Fruit fly (Drosophila melanogaster) whole organism, wandering third instar larva: Measurements from ENCODE around the gene CCT1.

Experiments used
- Abd-B ChIP-seq: fragments of >200 bp; optimal IDR thresholded peaks from 2 replicates; lab custom pipeline; 2017; ENCODE audit warnings: missing biosample characterization, missing genetic modification characterization
- CG32264 ChIP-seq: fragments of 200-800 bp; sonication (Bioruptor generic); optimal IDR thresholded peaks from 2 replicates; lab custom pipeline; 2016; ENCODE audit warnings: missing biosample characterization, missing genetic modification characterization
- CG9705 ChIP-seq: fragments of 200-800 bp; sonication (Bioruptor generic); optimal IDR thresholded peaks from 2 replicates; lab custom pipeline; 2018; ENCODE audit warnings: missing biosample characterization, mild to moderate bottlenecking, missing genetic modification characterization
- CrebA ChIP-seq: fragments of 200-800 bp; sonication (Bioruptor generic); optimal IDR thresholded peaks from 2 replicates; lab custom pipeline; 2016; ENCODE audit warnings: missing biosample characterization, mild to moderate bottlenecking, missing genetic modification characterization, borderline replicate concordance
- Dfd ChIP-seq: fragments of >200 bp; optimal IDR thresholded peaks from 2 replicates; lab custom pipeline; 2017; ENCODE audit warnings: missing biosample characterization, missing genetic modification characterization
- Dif ChIP-seq: fragments of 200-275, 200-300 bp; sonication (Bioruptor generic); optimal IDR thresholded peaks from 2 replicates; lab custom pipeline; 2018; ENCODE audit warnings: missing biosample characterization, missing genetic modification characterization; ENCODE audit not compliant: partially characterized antibody
- GATAd ChIP-seq: sonication (Bioruptor generic); optimal IDR thresholded peaks from 2 replicates; lab custom pipeline; 2016; ENCODE audit warnings: missing biosample characterization, missing genetic modification characterization
- HLH106 ChIP-seq: fragments of 200-800 bp; optimal IDR thresholded peaks from 3 replicates; lab custom pipeline; 2019; ENCODE audit warnings: missing biosample characterization, mild to moderate bottlenecking, missing genetic modification characterization, moderate library complexity
- Hnf4 ChIP-seq: fragments of 200-800 bp; sonication (Bioruptor generic); optimal IDR thresholded peaks from 2 replicates; lab custom pipeline; 2016; ENCODE audit warnings: missing biosample characterization, mild to moderate bottlenecking, missing genetic modification characterization
- Hr78 ChIP-seq: fragments of >200 bp; optimal IDR thresholded peaks from 2 replicates; lab custom pipeline; 2017; ENCODE audit warnings: missing biosample characterization, missing genetic modification characterization
- Hr83 ChIP-seq: fragments of 200-300 bp; sonication (Bioruptor generic); optimal IDR thresholded peaks from 2 replicates; lab custom pipeline; 2016; ENCODE audit warnings: missing biosample characterization, mild to moderate bottlenecking, missing genetic modification characterization, moderate library complexity; ENCODE audit not compliant: poor library complexity, severe bottlenecking
- Jra ChIP-seq: sonication (Bioruptor generic); optimal IDR thresholded peaks from 2 replicates; lab custom pipeline; 2016; ENCODE audit warnings: missing biosample characterization, missing genetic modification characterization
- Mio ChIP-seq: sonication (Bioruptor generic); optimal IDR thresholded peaks from 2 replicates; lab custom pipeline; 2016; ENCODE audit warnings: missing biosample characterization, missing genetic modification characterization
- Myc ChIP-seq: fragments of >200 bp; optimal IDR thresholded peaks from 2 replicates; lab custom pipeline; 2017
- N ChIP-seq: fragments of >200 bp; optimal IDR thresholded peaks from 2 replicates; lab custom pipeline; 2018; ENCODE audit warnings: missing biosample characterization, missing external identifiers, missing genetic modification characterization
- OdsH ChIP-seq: fragments of 200-800 bp; sonication (Bioruptor generic); optimal IDR thresholded peaks from 2 replicates; lab custom pipeline; 2016; ENCODE audit warnings: missing biosample characterization, mild to moderate bottlenecking, missing genetic modification characterization
- Sp1 ChIP-seq: fragments of 200-800 bp; sonication (Bioruptor generic); optimal IDR thresholded peaks from 3 replicates; lab custom pipeline; 2019; ENCODE audit warnings: missing biosample characterization, mild to moderate bottlenecking, missing genetic modification characterization, moderate library complexity
- Vsx2 ChIP-seq: fragments of 200-300, 225-300 bp; sonication (Bioruptor generic); optimal IDR thresholded peaks from 2 replicates; lab custom pipeline; 2018; ENCODE audit warnings: missing biosample characterization, missing genetic modification characterization; ENCODE audit not compliant: partially characterized antibody
- br ChIP-seq: fragments of 200-800 bp; sonication (Bioruptor generic); optimal IDR thresholded peaks from 2 replicates; lab custom pipeline; 2016; ENCODE audit warnings: missing biosample characterization, missing genetic modification characterization
- brk ChIP-seq: fragments of 200-800 bp; sonication (Bioruptor generic); optimal IDR thresholded peaks from 2 replicates; lab custom pipeline; 2016; ENCODE audit warnings: missing biosample characterization, mild to moderate bottlenecking, missing genetic modification characterization
- dl ChIP-seq, 2 experiments: fragments of 175-275, 200-275 bp in 1 of 2; fragments of 200-275 bp in 1 of 2; sonication (Bioruptor generic); optimal IDR thresholded peaks; lab custom pipeline; 2018; ENCODE audit warnings: mild to moderate bottlenecking in 2 of 2, missing biosample characterization in 2 of 2, missing genetic modification characterization in 2 of 2, moderate library complexity in 2 of 2; ENCODE audit not compliant: partially characterized antibody in 2 of 2, insufficient read depth in 1 of 2
- dmrt93B ChIP-seq: fragments of 200-800 bp; sonication (Bioruptor generic); optimal IDR thresholded peaks from 2 replicates; lab custom pipeline; 2018; ENCODE audit warnings: missing biosample characterization, mild to moderate bottlenecking, missing genetic modification characterization
- ey ChIP-seq: fragments of 200-800 bp; sonication (Bioruptor generic); optimal IDR thresholded peaks from 2 replicates; lab custom pipeline; 2016; ENCODE audit warnings: missing biosample characterization, missing genetic modification characterization
- foxo ChIP-seq, 2 experiments: fragments of 200-800 bp; sonication (Bioruptor generic); optimal IDR thresholded peaks; 2 replicates in 1 of 2; 3 replicates in 1 of 2; lab custom pipeline; 2016 to 2017; ENCODE audit warnings: missing biosample characterization in 2 of 2, missing genetic modification characterization in 2 of 2
- fru ChIP-seq: fragments of 200-800 bp; sonication (Bioruptor generic); optimal IDR thresholded peaks from 3 replicates; lab custom pipeline; 2016; ENCODE audit warnings: missing biosample characterization, mild to moderate bottlenecking, missing genetic modification characterization
- h ChIP-seq: fragments of 200-800 bp; sonication (Bioruptor generic); optimal IDR thresholded peaks from 3 replicates; lab custom pipeline; 2016; ENCODE audit warnings: missing biosample characterization, mild to moderate bottlenecking, missing genetic modification characterization
- jim ChIP-seq: fragments of 175-275, 200-325 bp; sonication (Bioruptor generic); optimal IDR thresholded peaks from 2 replicates; lab custom pipeline; 2016; ENCODE audit warnings: missing biosample characterization, mild to moderate bottlenecking, missing genetic modification characterization
- lola ChIP-seq: fragments of >200 bp; optimal IDR thresholded peaks from 2 replicates; lab custom pipeline; 2017; ENCODE audit warnings: missing biosample characterization, missing genetic modification characterization
- pan ChIP-seq: fragments of >200 bp; optimal IDR thresholded peaks from 2 replicates; lab custom pipeline; 2017
- psq ChIP-seq: fragments of 200-800 bp; sonication (Bioruptor generic); optimal IDR thresholded peaks from 3 replicates; lab custom pipeline; 2017; ENCODE audit warnings: missing biosample characterization, mild to moderate bottlenecking, missing genetic modification characterization, moderate library complexity
- rgr ChIP-seq: fragments of 200-800 bp; sonication (Bioruptor generic); optimal IDR thresholded peaks from 3 replicates; lab custom pipeline; 2016; ENCODE audit warnings: missing biosample characterization, mild to moderate bottlenecking, missing genetic modification characterization
- sage ChIP-seq: fragments of 200-800 bp; sonication (Bioruptor generic); optimal IDR thresholded peaks from 2 replicates; lab custom pipeline; 2016; ENCODE audit warnings: missing biosample characterization, mild to moderate bottlenecking, missing genetic modification characterization
- sv ChIP-seq: fragments of 200-800 bp; sonication (Bioruptor generic); optimal IDR thresholded peaks from 3 replicates; lab custom pipeline; 2016; ENCODE audit warnings: missing biosample characterization, missing genetic modification characterization
- usp ChIP-seq: fragments of >200 bp; optimal IDR thresholded peaks from 2 replicates; lab custom pipeline; 2017; ENCODE audit warnings: missing biosample characterization, missing genetic modification characterization
- woc ChIP-seq: sonication (Bioruptor generic); optimal IDR thresholded peaks from 2 replicates; lab custom pipeline; 2016; ENCODE audit warnings: missing biosample characterization, mild to moderate bottlenecking, missing genetic modification characterization

CCT1 gene

DNA sequence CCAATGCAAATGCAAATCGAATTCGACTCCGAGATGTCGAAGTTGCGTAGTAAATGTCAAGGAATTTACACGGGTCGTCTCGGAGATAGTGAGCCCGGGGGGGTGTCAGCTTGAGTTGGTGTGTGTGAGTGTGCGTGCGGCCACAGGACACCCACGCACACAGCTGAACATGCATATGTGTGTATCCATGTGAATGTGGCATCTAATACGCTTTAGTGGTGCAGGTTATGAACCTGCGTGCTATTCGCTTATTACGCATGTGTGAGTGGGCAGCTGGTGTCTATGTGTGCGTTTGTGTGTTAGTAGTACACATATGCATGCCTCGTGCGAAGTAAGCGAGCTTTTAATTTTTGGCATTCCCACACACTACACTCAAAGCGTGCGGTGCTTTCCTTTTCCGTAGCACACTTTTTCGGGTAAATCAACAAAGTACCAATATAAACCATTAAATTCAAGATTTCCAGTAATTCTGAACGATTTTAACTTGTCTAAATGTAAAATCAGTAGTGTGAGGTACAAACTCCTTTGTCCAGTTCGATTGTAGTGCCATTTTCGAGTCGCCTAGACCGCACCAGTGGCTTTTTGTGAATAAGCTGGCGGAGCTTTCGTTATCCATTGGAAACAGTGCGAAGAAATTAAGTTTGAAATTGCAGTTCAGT is 22.3 kb downstream of the CCT1 start:
- TF ChIP-seq ey (GFP tag; lab: Kevin White, UChicago) = peak; percentile 78
- TF ChIP-seq CrebA (GFP tag; lab: Kevin White, UChicago) = no peak
- peak; percentile 21 for TF ChIP-seq woc (GFP tag; lab: Kevin White, UChicago)
- no peak for TF ChIP-seq GATAd
- peak; percentile 74 for TF ChIP-seq br (GFP tag; lab: Kevin White, UChicago)
- TF ChIP-seq OdsH = peak; percentile 43
- peak in 1 of 2 experiments; percentile 74 for TF ChIP-seq foxo (GFP tag; optimal IDR thresholded peaks at IDR 0.05; lab: Kevin White, UChicago)
- TF ChIP-seq rgr = peak; percentile 59
- no peak for TF ChIP-seq brk (GFP tag; lab: Kevin White, UChicago)
- TF ChIP-seq jim (GFP tag; lab: Kevin White, UChicago) = no peak
- TF ChIP-seq h (GFP tag; lab: Kevin White, UChicago) = peak; percentile 74
- no peak for TF ChIP-seq N (GFP tag; lab: Kevin White, UChicago)
- peak; percentile 79 for TF ChIP-seq fru (GFP tag; lab: Kevin White, UChicago)
- no peak for TF ChIP-seq Mio (GFP tag; lab: Kevin White, UChicago)
- TF ChIP-seq sv (GFP tag; lab: Kevin White, UChicago) = peak; percentile 69
- no peak for TF ChIP-seq Hnf4 (GFP tag; lab: Kevin White, UChicago)
- no peak for TF ChIP-seq dl (GFP tag; optimal IDR thresholded peaks at IDR 0.05; lab: Kevin White, UChicago; ENCODE audit: insufficient read depth in 1 of 2, partially characterized antibody in 2 of 2)
- peak; percentile 67 for TF ChIP-seq HLH106 (tag; lab: Kevin White, UChicago)
- no peak for TF ChIP-seq Myc (lab: Kevin White, UChicago)
- TF ChIP-seq CG32264 (GFP tag; lab: Kevin White, UChicago) = peak; percentile 6
- no peak for TF ChIP-seq CG9705
- peak; percentile 57 for TF ChIP-seq Sp1 (GFP tag; lab: Kevin White, UChicago)
- no peak for TF ChIP-seq Abd-B

DNA sequence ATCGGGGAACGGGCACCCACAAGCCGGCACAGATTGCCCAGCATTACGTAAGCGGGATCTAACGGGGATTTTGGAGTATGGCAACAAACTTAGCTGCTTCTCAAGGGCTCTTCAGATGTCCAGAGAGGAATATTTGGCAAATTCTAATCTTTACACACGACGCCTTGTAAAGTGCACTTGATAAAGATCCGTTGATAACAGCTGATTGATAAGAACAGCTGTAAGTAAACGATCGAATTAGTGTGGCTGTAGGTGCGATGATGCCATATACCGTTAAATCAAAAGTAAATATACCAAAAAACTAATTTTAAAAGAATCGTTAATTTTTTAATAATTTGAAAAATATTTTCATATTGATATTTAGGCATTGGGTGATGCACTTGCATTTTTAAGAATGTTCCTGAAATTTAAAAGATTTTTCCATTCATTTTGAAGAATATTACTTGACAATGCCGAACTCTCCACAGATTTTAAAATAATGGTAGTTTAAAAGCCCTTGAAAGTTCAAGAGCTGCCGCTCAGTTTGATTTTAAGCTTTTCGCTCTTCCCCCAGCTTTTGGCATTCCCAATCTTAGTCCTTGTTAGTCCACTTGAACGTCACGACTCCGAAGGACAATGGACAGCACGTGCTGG is 23.2 kb downstream of the CCT1 start, which contains the start of the genes CG5377 and Nrx-1:
CG5377 (minus strand) TSS at position 219 of the 633 bp plus-strand sequence.
Nrx-1 (plus strand) TSS at position 574 of the 633 bp plus-strand sequence.
- TF ChIP-seq GATAd = peak; percentile 3
- no peak for TF ChIP-seq Dif

DNA sequence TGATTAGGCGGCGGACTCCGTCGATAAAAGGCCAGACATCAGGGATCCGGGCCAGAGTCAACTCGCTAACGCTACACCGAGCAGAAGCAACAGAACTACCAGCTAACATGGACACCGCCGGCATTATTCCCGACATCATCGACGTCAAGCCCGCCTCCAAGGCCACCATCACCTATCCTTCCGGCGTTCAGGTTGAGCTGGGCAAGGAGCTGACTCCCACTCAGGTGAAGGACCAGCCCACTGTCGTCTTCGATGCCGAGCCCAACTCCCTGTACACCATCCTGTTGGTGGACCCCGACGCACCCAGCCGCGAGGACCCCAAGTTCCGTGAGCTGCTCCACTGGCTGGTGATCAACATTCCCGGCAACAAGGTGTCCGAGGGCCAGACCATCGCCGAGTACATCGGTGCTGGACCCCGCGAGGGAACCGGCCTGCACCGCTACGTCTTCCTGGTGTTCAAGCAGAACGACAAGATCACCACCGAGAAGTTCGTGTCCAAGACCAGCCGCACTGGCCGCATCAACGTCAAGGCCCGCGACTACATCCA is 25.2 kb downstream of the CCT1 start, which contains the start of gene Pebp1:
Pebp1 (plus strand) TSS at position 51 of the 547 bp plus-strand sequence.
- TF ChIP-seq Sp1 (GFP tag; lab: Kevin White, UChicago) (no peak), Abd-B (no peak), Myc (lab: Kevin White, UChicago) (no peak)

DNA sequence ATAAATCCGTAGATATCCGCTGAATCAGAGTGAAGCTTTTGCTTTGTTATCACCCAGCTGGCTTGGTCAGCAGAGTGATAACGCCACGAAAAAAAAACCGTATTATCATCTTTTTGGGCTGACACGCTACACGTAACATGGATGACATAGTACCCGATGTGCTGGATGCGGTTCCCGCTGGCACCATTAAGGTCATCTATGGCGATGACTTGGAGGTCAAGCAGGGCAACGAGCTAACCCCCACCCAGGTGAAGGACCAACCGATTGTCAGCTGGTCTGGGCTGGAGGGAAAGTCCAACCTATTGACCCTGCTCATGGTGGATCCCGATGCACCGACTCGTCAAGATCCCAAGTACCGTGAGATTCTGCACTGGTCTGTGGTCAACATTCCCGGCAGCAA is 26.1 kb downstream of the CCT1 start:
- no peak for TF ChIP-seq Hr83 (GFP tag; lab: Kevin White, UChicago)
- no peak for TF ChIP-seq Dfd (GFP tag; lab: Kevin White, UChicago)
- no peak for TF ChIP-seq CrebA (GFP tag; lab: Kevin White, UChicago)
- no peak for TF ChIP-seq rgr
- no peak for TF ChIP-seq foxo (GFP tag; optimal IDR thresholded peaks at IDR 0.05; lab: Kevin White, UChicago)
- no peak for TF ChIP-seq GATAd
- no peak for TF ChIP-seq Jra
- no peak for TF ChIP-seq sage (GFP tag; lab: Kevin White, UChicago)
- no peak for TF ChIP-seq CG32264 (GFP tag; lab: Kevin White, UChicago)
- TF ChIP-seq HLH106 (tag; lab: Kevin White, UChicago) = no peak
- no peak for TF ChIP-seq CG9705
- TF ChIP-seq br (GFP tag; lab: Kevin White, UChicago) = no peak
- TF ChIP-seq, all 38 proteins: peak for 0

DNA sequence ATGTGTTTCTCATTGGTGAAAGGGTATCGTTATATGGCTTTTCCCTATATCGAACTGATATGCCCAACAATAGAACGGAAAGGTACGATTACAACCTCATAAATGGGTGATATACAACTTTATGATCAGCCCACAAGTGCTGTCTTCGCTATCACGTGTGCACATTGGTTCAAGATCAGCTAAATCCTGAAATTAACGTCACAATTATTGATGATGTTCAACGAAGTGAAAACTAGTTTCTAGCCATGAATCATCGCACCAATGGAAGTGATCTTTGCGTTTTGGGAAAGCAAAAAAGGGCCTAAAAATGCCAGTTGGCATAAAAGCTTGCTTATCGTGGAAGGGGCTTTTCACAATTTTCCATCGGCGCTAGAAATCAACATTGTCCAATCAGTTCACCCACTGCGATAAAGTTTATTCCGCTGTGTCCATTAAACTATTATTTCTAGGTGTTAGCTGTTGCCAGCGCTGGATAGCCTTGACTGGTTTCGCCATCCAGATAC is 26.6 kb downstream of the CCT1 start, which contains the start of gene CG7054:
CG7054 (plus strand) TSS at position 375 of the 503 bp plus-strand sequence.
- TF ChIP-seq CrebA (GFP tag; lab: Kevin White, UChicago) (no peak), Jra (no peak), fru (GFP tag; lab: Kevin White, UChicago) (no peak), psq (no peak), Myc (lab: Kevin White, UChicago) (no peak), Sp1 (GFP tag; lab: Kevin White, UChicago) (peak; percentile 27), br (GFP tag; lab: Kevin White, UChicago) (peak; percentile 19), Dif (no peak), Hr78 (no peak), lola (GFP tag; lab: Kevin White, UChicago) (no peak), woc (GFP tag; lab: Kevin White, UChicago) (no peak), h (GFP tag; lab: Kevin White, UChicago) (peak; percentile 12), usp (GFP tag; lab: Kevin White, UChicago) (no peak), foxo (GFP tag; optimal IDR thresholded peaks at IDR 0.05; lab: Kevin White, UChicago) (peak in 1 of 2 experiments; percentile 20), pan (lab: Kevin White, UChicago) (no peak), HLH106 (tag; lab: Kevin White, UChicago) (no peak), Vsx2 (no peak), CG9705 (no peak), dmrt93B (GFP tag; lab: Kevin White, UChicago) (no peak), rgr (no peak), GATAd (no peak), sv (GFP tag; lab: Kevin White, UChicago) (no peak), dl (GFP tag; optimal IDR thresholded peaks at IDR 0.05; lab: Kevin White, UChicago; ENCODE audit: insufficient read depth in 1 of 2, partially characterized antibody in 2 of 2) (no peak), ey (GFP tag; lab: Kevin White, UChicago) (no peak), Mio (GFP tag; lab: Kevin White, UChicago) (no peak)
